Worm (Caenorhabditis elegans) whole organism, L1 larva: Measurements from ENCODE around the gene nhr-267.

Source experiments
- blmp-1 ChIP-seq: fragments of 150-350 bp; optimal IDR thresholded peaks from 2 replicates; lab custom pipeline; 2014; ENCODE audit warnings: missing biosample characterization, missing genetic modification characterization
- ceh-63 ChIP-seq: fragments of 200-800 bp; sonication (Bioruptor generic); optimal IDR thresholded peaks from 2 replicates; lab custom pipeline; 2018; ENCODE audit warnings: mild to moderate bottlenecking, missing genetic modification characterization, missing compliant biosample characterization
- efl-1 ChIP-seq, 4 experiments: fragments of 150-350 bp; optimal IDR thresholded peaks in 3 of 4; peaks in 1 of 4; 1 replicate in 1 of 4; 2 replicates in 3 of 4; lab custom pipeline; 2014; ENCODE audit warnings: missing biosample characterization in 2 of 4, missing genetic modification characterization in 2 of 4, missing genetic modification reagents in 2 of 4
- egl-27 ChIP-seq, 2 experiments: fragments of 150-350 bp in 1 of 2; sonication (generic microtip); optimal IDR thresholded peaks; 3 replicates each; lab custom pipeline; 2017 to 2018; ENCODE audit warnings: missing biosample characterization in 2 of 2, missing genetic modification characterization in 2 of 2, missing genetic modification reagents in 2 of 2
- lin-15B ChIP-seq: fragments of 150-350 bp; sonication (generic microtip); optimal IDR thresholded peaks from 3 replicates; lab custom pipeline; 2014; ENCODE audit warnings: missing biosample characterization, missing genetic modification characterization
- nhr-85 ChIP-seq: sonication (generic microtip); peaks from one replicate; lab custom pipeline; 2016; ENCODE audit warnings: missing genetic modification characterization, inconsistent platforms, missing compliant biosample characterization
- unc-62 ChIP-seq: fragments of 150-350 bp; optimal IDR thresholded peaks from 2 replicates; lab custom pipeline; 2014; ENCODE audit warnings: missing biosample characterization, missing genetic modification reagents, missing genetic modification characterization

ce11 chrIV:9316068-9316681, 30.0 kb upstream of the nhr-267 start, which contains the start of the genes F49C12.9 and rpn-7:
- TF ChIP-seq efl-1 (optimal IDR thresholded peaks at IDR 0.05; lab: Kevin White, UChicago) (peak; percentile 52 to 58), efl-1 (GFP tag; optimal IDR thresholded peaks at IDR 0.05 in 1 of 2; lab: Kevin White, UChicago) (peak; percentile 36 to 94), blmp-1 (tag; lab: Kevin White, UChicago) (peak; percentile 25), nhr-85 (tag; lab: Kevin White, UChicago) (peak; percentile 69), egl-27 (tag; optimal IDR thresholded peaks at IDR 0.05; lab: Kevin White, UChicago) (no peak), unc-62 (GFP tag; lab: Kevin White, UChicago) (no peak), ceh-63 (GFP tag; lab: Kevin White, UChicago) (no peak), lin-15B (tag; lab: Kevin White, UChicago) (no peak)
